Fruit fly (Drosophila melanogaster) S2 (cell line): ENCODE data around the gene CG5541.

Experiments used
- CG8478 ChIP-seq: fragments of >200 bp; optimal IDR thresholded peaks from 2 replicates; lab custom pipeline; 2018
- CTCF ChIP-seq, 2 experiments: fragments of >200 bp; optimal IDR thresholded peaks; 2 replicates each; lab custom pipeline; 2018

DNA sequence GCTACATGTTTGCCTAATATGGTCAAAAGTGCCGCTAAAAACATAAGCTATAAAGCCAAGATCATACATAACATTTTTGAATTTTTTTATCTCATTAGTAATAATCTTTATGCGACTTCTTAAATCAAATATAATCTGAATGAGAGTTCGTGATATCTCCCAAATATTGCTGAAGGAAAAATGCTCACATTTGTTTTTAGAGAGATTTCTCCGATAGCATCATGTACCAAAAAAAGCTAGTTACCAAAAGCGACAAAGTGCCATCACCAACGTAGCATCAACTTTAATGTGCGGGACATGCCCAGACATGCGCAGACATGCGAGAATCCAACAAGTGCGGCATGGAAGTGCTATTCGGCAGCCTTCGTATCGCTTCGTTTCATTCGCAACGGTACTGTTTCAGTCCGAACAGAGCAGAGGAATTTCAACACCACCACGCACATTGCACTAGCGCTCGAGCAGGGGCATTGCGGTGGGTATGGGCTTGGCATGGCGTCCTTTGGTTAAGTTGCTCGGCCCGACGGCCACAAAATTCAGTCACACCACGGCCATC lies 45.3 kb downstream of the CG5541 start, which contains the start of gene Rab3-GEF:
- TF ChIP-seq CG8478 (no peak), CTCF (optimal IDR thresholded peaks at IDR 0.05; lab: Kevin White, UChicago) (no peak)
